Worm (Caenorhabditis elegans): ENCODE measurements around the gene K09C8.2.

DNA sequence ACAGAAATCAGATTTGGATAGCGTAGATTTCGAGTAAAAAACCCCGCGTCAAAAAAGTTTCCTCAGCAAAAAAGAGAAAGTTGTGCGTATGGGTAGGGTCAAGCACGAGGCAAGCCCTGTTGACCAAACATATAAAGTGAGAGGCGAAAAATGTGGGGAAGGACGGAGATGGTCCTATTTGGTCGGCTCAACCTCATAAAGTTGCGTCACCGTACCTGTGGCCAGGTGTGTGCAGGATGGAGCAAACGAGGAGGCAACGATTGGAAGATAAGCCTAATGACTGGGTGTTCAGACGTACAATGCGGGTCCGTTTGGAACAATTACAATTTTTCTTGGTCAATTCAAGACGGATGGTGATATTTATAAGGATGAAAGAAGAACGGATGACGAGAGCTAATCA, 32.1 kb upstream of the K09C8.2 start:
- TF ChIP-seq lin-13 (tag; optimal IDR thresholded peaks at IDR 0.05) (no peak), mep-1 (tag; optimal IDR thresholded peaks at IDR 0.05) (no peak)
